Worm (Caenorhabditis elegans): Measurements from ENCODE around the gene ldb-1.
A peak's percentile ranks its signal among the peaks of the same experiment; 100 is the strongest.

Gene ldb-1

ce11 chrX:11034430-11035117, 5.9 kb downstream of the ldb-1 start:
- TF ChIP-seq unc-62 (GFP tag; optimal IDR thresholded peaks at IDR 0.05 in 1 of 2), result peak in 1 of 2 experiments; percentile 93
- no peak for TF ChIP-seq unc-62 (tag; optimal IDR thresholded peaks at IDR 0.05)
- no peak for TF ChIP-seq Y48G9A.11 (GFP tag; IDR thresholded peaks at IDR 0.05)
- TF ChIP-seq mes-2 (tag; optimal IDR thresholded peaks at IDR 0.05; ENCODE audit: poor library complexity, severe bottlenecking), result peak; percentile 38
- no peak for TF ChIP-seq cey-2 (tag; optimal IDR thresholded peaks at IDR 0.05; ENCODE audit: borderline replicate concordance, insufficient read depth)
- peak; percentile 30 for TF ChIP-seq hlh-11 (tag; optimal IDR thresholded peaks at IDR 0.05)
- TF ChIP-seq hmg-1.1 (GFP tag; IDR thresholded peaks at IDR 0.05), result peak; percentile 54
- TF ChIP-seq F37D6.2 (tag; optimal IDR thresholded peaks at IDR 0.05), result peak; percentile 10
- no peak for TF ChIP-seq spr-1 (tag; optimal IDR thresholded peaks at IDR 0.05)
- TF ChIP-seq ama-1 (optimal IDR thresholded peaks at IDR 0.05), result no peak
- no peak for TF ChIP-seq zag-1 (tag; optimal IDR thresholded peaks at IDR 0.05)
- peak in 1 of 2 experiments; percentile 47 for TF ChIP-seq lsy-2 (tag; optimal IDR thresholded peaks at IDR 0.05)
- peak; percentile 16 for TF ChIP-seq hlh-30 (tag; optimal IDR thresholded peaks at IDR 0.05; ENCODE audit: insufficient read depth)
- TF ChIP-seq aha-1 (tag), result peak; percentile 4
- no peak for TF ChIP-seq ztf-11 (tag; optimal IDR thresholded peaks at IDR 0.05)
- TF ChIP-seq dmd-9 (GFP tag; IDR thresholded peaks at IDR 0.05), result no peak
- peak; percentile 35 for TF ChIP-seq fkh-10 (GFP tag; optimal IDR thresholded peaks at IDR 0.05)
- no peak for TF ChIP-seq nhr-42 (GFP tag; IDR thresholded peaks at IDR 0.05)
- TF ChIP-seq ceh-28 (tag; optimal IDR thresholded peaks at IDR 0.05), result peak; percentile 28
- TF ChIP-seq nhr-48 (tag; optimal IDR thresholded peaks at IDR 0.05), result no peak
- TF ChIP-seq rbr-2 (tag; optimal IDR thresholded peaks at IDR 0.05), result peak; percentile 25
- TF ChIP-seq dmd-6 (GFP tag; IDR thresholded peaks at IDR 0.05), result no peak
- peak in 1 of 2 experiments; percentile 42 for TF ChIP-seq hif-1 (tag; optimal IDR thresholded peaks at IDR 0.05)
- peak; percentile 50 for TF ChIP-seq mep-1 (tag; optimal IDR thresholded peaks at IDR 0.05)
- peak; percentile 11 for TF ChIP-seq nhr-28 (tag; optimal IDR thresholded peaks at IDR 0.05)
- TF ChIP-seq ceh-44 (GFP tag; IDR thresholded peaks at IDR 0.05), result 0 out of 2 replicates have a peak, but pooled peaks have one; percentile 14
- no peak for TF ChIP-seq lin-1 (GFP tag; IDR thresholded peaks at IDR 0.05)
- TF ChIP-seq gei-8 (GFP tag; optimal IDR thresholded peaks at IDR 0.05), result no peak
- TF ChIP-seq arid-1 (GFP tag; conservative IDR thresholded peaks at IDR 0.05), result no peak
- TF ChIP-seq ceh-82 (tag; optimal IDR thresholded peaks at IDR 0.05), result no peak
- peak; percentile 59 for TF ChIP-seq dve-1 (tag; optimal IDR thresholded peaks at IDR 0.05; ENCODE audit: insufficient read depth)
- TF ChIP-seq daf-16 (GFP tag; optimal IDR thresholded peaks at IDR 0.05), result no peak
- TF ChIP-seq daf-16 (tag; optimal IDR thresholded peaks at IDR 0.05), result peak; percentile 73
- TF ChIP-seq nhr-25 (tag; optimal IDR thresholded peaks at IDR 0.05; ENCODE audit: borderline replicate concordance, insufficient read depth), result no peak
- TF ChIP-seq set-16 (GFP tag; IDR thresholded peaks at IDR 0.05), result peak; percentile 72
- no peak for TF ChIP-seq unc-130 (GFP tag; optimal IDR thresholded peaks at IDR 0.05)
- TF ChIP-seq dmd-8 (GFP tag; IDR thresholded peaks at IDR 0.05), result no peak

- TF ChIP-seq nhr-11 (tag; optimal IDR thresholded peaks at IDR 0.05), result peak; percentile 53
- TF ChIP-seq tag-97 (GFP tag; IDR thresholded peaks at IDR 0.05), result no peak
- TF ChIP-seq unc-62 (GFP tag; optimal IDR thresholded peaks at IDR 0.05 in 1 of 2), result no peak
- TF ChIP-seq unc-62 (tag; optimal IDR thresholded peaks at IDR 0.05), result no peak
- TF ChIP-seq hlh-11 (tag; optimal IDR thresholded peaks at IDR 0.05), result peak; percentile 13
- TF ChIP-seq daf-16 (GFP tag; optimal IDR thresholded peaks at IDR 0.05), result peak in 1 of 2 experiments; percentile 67
- no peak for TF ChIP-seq daf-16 (tag; optimal IDR thresholded peaks at IDR 0.05)
These were observed 6.8 kb downstream of the ldb-1 start for ce11 chrX:11035563-11035962.
